Fruit fly (Drosophila melanogaster): Measurements from ENCODE around the gene CG13068.

The CG13068 gene

dm6 chr3L:16269092-16269491 lies at the start of gene CG13068:
CG13068 (plus strand) TSS chr3L:16269392.
- TF ChIP-seq fd59A (GFP tag; optimal IDR thresholded peaks at IDR 0.05), result no peak

- TF ChIP-seq CG3919 (GFP tag; optimal IDR thresholded peaks at IDR 0.05), result peak; percentile 7
- no peak for TF ChIP-seq CG6808 (GFP tag; optimal IDR thresholded peaks at IDR 0.05)
- no peak for TF ChIP-seq dsx (GFP tag; optimal IDR thresholded peaks at IDR 0.05; ENCODE audit: poor library complexity, severe bottlenecking)
- no peak for TF ChIP-seq CG11294 (GFP tag; IDR thresholded peaks at IDR 0.05)
- no peak for TF ChIP-seq fd85E (GFP tag; optimal IDR thresholded peaks at IDR 0.05)
- TF ChIP-seq Ets21C (GFP tag; optimal IDR thresholded peaks at IDR 0.05), result no peak
- TF ChIP-seq esn (GFP tag; optimal IDR thresholded peaks at IDR 0.05), result no peak
- TF ChIP-seq vri (GFP tag; optimal IDR thresholded peaks at IDR 0.05), result no peak
- peak; percentile 47 for TF ChIP-seq CG32006 (GFP tag; optimal IDR thresholded peaks at IDR 0.05)
- TF ChIP-seq fd59A (GFP tag; optimal IDR thresholded peaks at IDR 0.05), result no peak
- TF ChIP-seq CG6792 (GFP tag; optimal IDR thresholded peaks at IDR 0.05), result no peak
- no peak for TF ChIP-seq lz (GFP tag; optimal IDR thresholded peaks at IDR 0.05)
- TF ChIP-seq CG11762 (GFP tag; optimal IDR thresholded peaks at IDR 0.05; ENCODE audit: insufficient read depth), result no peak
- TF ChIP-seq CG1621 (tag; optimal IDR thresholded peaks at IDR 0.05), result no peak
- TF ChIP-seq Hr39 (GFP tag; optimal IDR thresholded peaks at IDR 0.05), result no peak
- peak; percentile 32 for TF ChIP-seq CG4318 (GFP tag; optimal IDR thresholded peaks at IDR 0.05)
- no peak for TF ChIP-seq CG34406 (GFP tag; optimal IDR thresholded peaks at IDR 0.05)
- no peak for TF ChIP-seq eg (GFP tag; IDR thresholded peaks at IDR 0.05)
- peak in 1 of 2 experiments; percentile 7 for TF ChIP-seq salr (GFP tag; optimal IDR thresholded peaks at IDR 0.05)
- no peak for TF ChIP-seq Sox102F (GFP tag; optimal IDR thresholded peaks at IDR 0.05)
- TF ChIP-seq acj6 (GFP tag; optimal IDR thresholded peaks at IDR 0.05), result no peak
- TF ChIP-seq CG7368 (GFP tag; optimal IDR thresholded peaks at IDR 0.05), result no peak
- no peak for TF ChIP-seq net (GFP tag; optimal IDR thresholded peaks at IDR 0.05)
- no peak for TF ChIP-seq Ets96B (tag; optimal IDR thresholded peaks at IDR 0.05)
- TF ChIP-seq Blimp-1 (GFP tag; optimal IDR thresholded peaks at IDR 0.05), result no peak
- no peak for TF ChIP-seq achi (GFP tag; optimal IDR thresholded peaks at IDR 0.05)
- no peak for TF ChIP-seq Eip75B (GFP tag; optimal IDR thresholded peaks at IDR 0.05)
- TF ChIP-seq CG11902 (GFP tag; optimal IDR thresholded peaks at IDR 0.05), result no peak
- peak; percentile 8 for TF ChIP-seq Hr4 (GFP tag; optimal IDR thresholded peaks at IDR 0.05)
- TF ChIP-seq CG16779 (tag; optimal IDR thresholded peaks at IDR 0.05), result no peak
- peak; percentile 1 for TF ChIP-seq Lpt (GFP tag; optimal IDR thresholded peaks at IDR 0.05)
- TF ChIP-seq Gug (GFP tag; IDR thresholded peaks at IDR 0.05), result no peak
- TF ChIP-seq Smox (GFP tag; optimal IDR thresholded peaks at IDR 0.05), result no peak
- TF ChIP-seq Eip78C (GFP tag), result peak; percentile 63
- 0 out of 3 replicates have a peak, but pooled peaks have one; percentile 30 for TF ChIP-seq CG8119 (GFP tag; IDR thresholded peaks at IDR 0.05)
- TF ChIP-seq topi (GFP tag; optimal IDR thresholded peaks at IDR 0.05), result no peak
- peak; percentile 6 for TF ChIP-seq CG6276 (GFP tag; optimal IDR thresholded peaks at IDR 0.05)
Measured at dm6 chr3L:16221278-16221677, 47.9 kb upstream of the CG13068 start.

- no peak for TF ChIP-seq achi (GFP tag; optimal IDR thresholded peaks at IDR 0.05)
- TF ChIP-seq lz (GFP tag; optimal IDR thresholded peaks at IDR 0.05), result no peak
- no peak for TF ChIP-seq Sox102F (GFP tag; optimal IDR thresholded peaks at IDR 0.05)
- no peak for TF ChIP-seq CG10669 (GFP tag; optimal IDR thresholded peaks at IDR 0.05)
- no peak for TF ChIP-seq Lpt (GFP tag; optimal IDR thresholded peaks at IDR 0.05)
- no peak for TF ChIP-seq CG34406 (GFP tag; optimal IDR thresholded peaks at IDR 0.05)
- peak; percentile 69 for TF ChIP-seq svp (GFP tag)
- no peak for TF ChIP-seq Gug (GFP tag; IDR thresholded peaks at IDR 0.05)
- no peak for TF ChIP-seq cyc (GFP tag; optimal IDR thresholded peaks at IDR 0.05)
- peak; percentile 11 for TF ChIP-seq Eip78C (GFP tag)
- no peak for TF ChIP-seq pdm3 (GFP tag; optimal IDR thresholded peaks at IDR 0.05)
Measured at dm6 chr3L:16221800-16222199, 47.4 kb upstream of the CG13068 start.

Data from whole organism, prepupa.